Worm (Caenorhabditis elegans) whole organism, early embryonic: Measurements from ENCODE around the gene Y75B12A.2.

Experiments used
- F13C5.2 ChIP-seq: sonication (generic microtip); optimal IDR thresholded peaks from 2 replicates; lab custom pipeline; 2017; ENCODE audit warnings: mild to moderate bottlenecking, missing genetic modification characterization, inconsistent platforms, missing compliant biosample characterization
- ama-1 ChIP-seq: fragments of 150-350 bp; optimal IDR thresholded peaks from 2 replicates; lab custom pipeline; 2014
- ceh-13 ChIP-seq: fragments of 200-800 bp; sonication (Bioruptor generic); optimal IDR thresholded peaks from 2 replicates; lab custom pipeline; 2018; ENCODE audit warnings: mild to moderate bottlenecking, missing genetic modification characterization, missing compliant biosample characterization
- ets-7 ChIP-seq: sonication (generic microtip); optimal IDR thresholded peaks from 2 replicates; lab custom pipeline; 2016; ENCODE audit warnings: missing genotype, missing genetic modification characterization, missing compliant biosample characterization
- flt-1 ChIP-seq: fragments of 200-800 bp; sonication (Bioruptor generic); IDR thresholded peaks from 2 replicates; pipeline ENCODE4 v1.3.6; 2022; ENCODE audit warnings: missing genetic modification characterization, missing compliant biosample characterization
- hmg-4 ChIP-seq: fragments of 200-800 bp; sonication (Bioruptor generic); optimal IDR thresholded peaks from 2 replicates; lab custom pipeline; 2018; ENCODE audit warnings: mild to moderate bottlenecking, missing genetic modification characterization, missing compliant biosample characterization
- pes-1 ChIP-seq: fragments of 200-800 bp; sonication (Bioruptor generic); IDR thresholded peaks from 2 replicates; pipeline ENCODE4 v1.3.6; 2022; ENCODE audit warnings: missing genetic modification reagents, missing genetic modification characterization, missing compliant biosample characterization
- tbx-11 ChIP-seq: fragments of 200-800 bp; sonication (Bioruptor generic); IDR thresholded peaks from 2 replicates; pipeline ENCODE4 v1.3.6; 2022; ENCODE audit warnings: missing genetic modification characterization, missing compliant biosample characterization
- tbx-37 ChIP-seq: fragments of 200-800 bp; sonication (Bioruptor generic); conservative IDR thresholded peaks from 2 replicates; pipeline ENCODE4 v1.3.6; 2022; ENCODE audit warnings: missing genetic modification reagents, missing genetic modification characterization, missing compliant biosample characterization

ce11 chrV:15136772-15137171 is 27.4 kb downstream of the Y75B12A.2 start, which contains the start of gene aipl-1:
- TF ChIP-seq flt-1 (GFP tag; lab: Robert Waterston, UW) (no peak), tbx-11 (no peak), ama-1 (no peak), hmg-4 (GFP tag; lab: Kevin White, UChicago) (no peak), F13C5.2 (tag; lab: Kevin White, UChicago) (no peak), ets-7 (tag; lab: Kevin White, UChicago) (no peak), ceh-13 (GFP tag; lab: Kevin White, UChicago) (no peak), tbx-37 (peak; percentile 42; the same call in 1 of the 2 replicates), pes-1 (no peak)
